6 fruit fly cellular contexts compared by ENCODE assay signal in the genomic region with DNA sequence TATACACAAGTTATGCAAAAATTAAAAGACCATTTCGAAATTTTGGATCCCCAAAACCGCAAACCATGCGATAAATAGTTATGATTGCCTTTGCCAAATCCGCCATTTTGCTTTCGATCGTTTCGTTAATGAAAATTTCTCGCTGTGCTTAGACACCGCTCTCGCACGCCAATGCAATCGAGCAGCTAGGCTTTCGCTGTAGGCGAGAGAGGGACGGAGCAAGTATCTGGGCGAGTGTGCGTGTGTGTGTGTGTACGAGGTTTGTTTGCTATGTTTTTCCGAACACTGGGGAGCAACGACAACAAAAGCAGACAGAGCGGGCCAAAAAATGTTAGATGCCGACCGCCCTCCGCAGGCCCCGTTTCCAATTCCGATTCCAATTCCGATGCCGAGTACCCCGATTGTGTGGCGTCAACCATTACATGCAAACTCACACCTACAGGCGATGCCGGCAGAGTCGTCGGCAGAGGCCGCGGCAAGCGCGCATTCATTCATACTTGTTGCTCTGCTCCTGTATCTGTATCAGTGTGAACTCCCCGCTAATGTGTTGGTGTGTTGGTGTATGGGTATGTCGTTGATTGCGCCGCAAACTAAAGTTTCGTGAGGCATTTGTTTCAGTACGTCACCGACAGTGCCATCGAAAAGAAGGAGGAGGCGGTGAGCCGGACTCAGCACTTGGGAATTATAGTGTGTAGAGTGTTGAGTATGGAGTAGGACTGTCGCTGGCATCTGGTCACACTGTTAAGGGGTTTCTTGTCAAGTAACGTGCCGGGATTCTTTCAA.
A peak's percentile ranks its signal among the peaks of the same experiment; 100 is the strongest.
TF ChIP-seq lines count a peak whose summit lies in the region.

No protein-coding gene starts in this region.

- no peak for TF ChIP-seq CTCF in whole organism, embryonic (GFP tag; optimal IDR thresholded peaks at IDR 0.05; lab: Kevin White, UChicago)

TF ChIP-seq in whole organism, 6 proteins besides CTCF, POLR2A, EP300 and RAD21:
- TF ChIP-seq usp (GFP tag; optimal IDR thresholded peaks at IDR 0.05; lab: Kevin White, UChicago) (no peak), CG8478 (optimal IDR thresholded peaks at IDR 0.05; lab: Kevin White, UChicago) (peak; percentile 49), psq (optimal IDR thresholded peaks at IDR 0.05; lab: Kevin White, UChicago) (no peak), pan (optimal IDR thresholded peaks at IDR 0.05; lab: Kevin White, UChicago) (no peak), EcR (GFP tag; optimal IDR thresholded peaks at IDR 0.05; lab: Kevin White, UChicago) (peak in 1 of 2 experiments; percentile 61), Dll (optimal IDR thresholded peaks at IDR 0.05; lab: Kevin White, UChicago) (peak; percentile 70)

TF ChIP-seq in whole organism, adult, 20 proteins besides CTCF, POLR2A, EP300 and RAD21 (continues in another document):
- TF ChIP-seq tj (GFP tag; optimal IDR thresholded peaks at IDR 0.05; lab: Kevin White, UChicago), result peak; percentile 61
- TF ChIP-seq cic (GFP tag; optimal IDR thresholded peaks at IDR 0.05; lab: Kevin White, UChicago), result peak; percentile 99
- TF ChIP-seq bab1 (GFP tag; optimal IDR thresholded peaks at IDR 0.05; lab: Kevin White, UChicago), result peak; percentile 11
- peak; percentile 89 for TF ChIP-seq CG12768 (GFP tag; optimal IDR thresholded peaks at IDR 0.05; lab: Kevin White, UChicago)
- no peak for TF ChIP-seq kay (GFP tag; lab: Kevin White, UChicago; ENCODE audit: borderline replicate concordance)
- TF ChIP-seq Hr96 (GFP tag; optimal IDR thresholded peaks at IDR 0.05; lab: Kevin White, UChicago), result no peak
- TF ChIP-seq cnc (optimal IDR thresholded peaks at IDR 0.05; lab: Kevin White, UChicago), result no peak
- TF ChIP-seq pad (GFP tag; optimal IDR thresholded peaks at IDR 0.05; lab: Kevin White, UChicago), result peak; percentile 71
- TF ChIP-seq Crg-1 (GFP tag; optimal IDR thresholded peaks at IDR 0.05; lab: Kevin White, UChicago), result peak; percentile 23
- peak; percentile 82 for TF ChIP-seq Mnt (GFP tag; optimal IDR thresholded peaks at IDR 0.05; lab: Kevin White, UChicago)
- TF ChIP-seq CG7101 (tag; optimal IDR thresholded peaks at IDR 0.05; lab: Kevin White, UChicago), result peak; percentile 45
- peak; percentile 52 for TF ChIP-seq CG11617 (GFP tag; optimal IDR thresholded peaks at IDR 0.05; lab: Kevin White, UChicago)
- no peak for TF ChIP-seq CG7045 (GFP tag; optimal IDR thresholded peaks at IDR 0.05; lab: Kevin White, UChicago)
- TF ChIP-seq CG14711 (tag; optimal IDR thresholded peaks at IDR 0.05; lab: Kevin White, UChicago), result peak; percentile 27
- TF ChIP-seq toe (GFP tag; optimal IDR thresholded peaks at IDR 0.05; lab: Kevin White, UChicago), result peak; percentile 49

TF ChIP-seq in whole organism, embryonic, 481 proteins besides CTCF, POLR2A, EP300 and RAD21 (continues in another document):
- peak; percentile 59 for TF ChIP-seq CG3163 (GFP tag; optimal IDR thresholded peaks at IDR 0.05; lab: Kevin White, UChicago)
- peak; percentile 39 for TF ChIP-seq pho (GFP tag; optimal IDR thresholded peaks at IDR 0.05; lab: Kevin White, UChicago)
- no peak for TF ChIP-seq tup (GFP tag; optimal IDR thresholded peaks at IDR 0.05; lab: Kevin White, UChicago)
- peak; percentile 36 for TF ChIP-seq jumu (GFP tag; optimal IDR thresholded peaks at IDR 0.05; lab: Kevin White, UChicago)
- no peak for TF ChIP-seq CG11696 (GFP tag; IDR thresholded peaks at IDR 0.05; lab: Robert Waterston, UW)
- TF ChIP-seq stc (GFP tag; IDR thresholded peaks at IDR 0.05; lab: Robert Waterston, UW), result no peak
- TF ChIP-seq aop (GFP tag; IDR thresholded peaks at IDR 0.05; lab: Robert Waterston, UW), result peak; percentile 68; the same call in 1 of the 2 replicates
- TF ChIP-seq Ada2b (GFP tag; IDR thresholded peaks at IDR 0.05; lab: Robert Waterston, UW), result peak; percentile 40; the same call in 1 of the 2 replicates
- no peak for TF ChIP-seq ems (GFP tag; optimal IDR thresholded peaks at IDR 0.05; lab: Kevin White, UChicago)
- TF ChIP-seq tio (GFP tag; optimal IDR thresholded peaks at IDR 0.05; lab: Kevin White, UChicago), result no peak
- no peak; the same call in 1 of the 2 replicates for TF ChIP-seq bowl (GFP tag; IDR thresholded peaks at IDR 0.05; lab: Robert Waterston, UW)
- peak; percentile 70 for TF ChIP-seq CG5180 (GFP tag; optimal IDR thresholded peaks at IDR 0.05; lab: Kevin White, UChicago)
- no peak for TF ChIP-seq crc (GFP tag; optimal IDR thresholded peaks at IDR 0.05; lab: Kevin White, UChicago)
- TF ChIP-seq CHES-1-like (GFP tag; optimal IDR thresholded peaks at IDR 0.05; lab: Kevin White, UChicago), result peak; percentile 43
- no peak for TF ChIP-seq Taf1 (GFP tag; IDR thresholded peaks at IDR 0.05; lab: Robert Waterston, UW)

TF ChIP-seq in whole organism, prepupa, 60 proteins besides CTCF, POLR2A, EP300 and RAD21 (continues in another document):
- TF ChIP-seq Eip78C (GFP tag; lab: Kevin White, UChicago), result peak; percentile 62
- peak; percentile 75 for TF ChIP-seq vri (GFP tag; optimal IDR thresholded peaks at IDR 0.05; lab: Kevin White, UChicago)
- no peak for TF ChIP-seq CG8632 (GFP tag; optimal IDR thresholded peaks at IDR 0.05; lab: Kevin White, UChicago)
- TF ChIP-seq CG6854 (GFP tag; optimal IDR thresholded peaks at IDR 0.05; lab: Kevin White, UChicago), result peak; percentile 43
- TF ChIP-seq net (GFP tag; optimal IDR thresholded peaks at IDR 0.05; lab: Kevin White, UChicago), result peak; percentile 51
- peak; percentile 31 for TF ChIP-seq lz (GFP tag; optimal IDR thresholded peaks at IDR 0.05; lab: Kevin White, UChicago)
- TF ChIP-seq Met (GFP tag; optimal IDR thresholded peaks at IDR 0.05; lab: Kevin White, UChicago), result peak; percentile 21
- TF ChIP-seq OdsH (GFP tag; optimal IDR thresholded peaks at IDR 0.05; lab: Kevin White, UChicago), result peak; percentile 24
- TF ChIP-seq CG34406 (GFP tag; optimal IDR thresholded peaks at IDR 0.05; lab: Kevin White, UChicago), result no peak
- TF ChIP-seq topi (GFP tag; optimal IDR thresholded peaks at IDR 0.05; lab: Kevin White, UChicago), result peak; percentile 25
- TF ChIP-seq CG8119 (GFP tag; IDR thresholded peaks at IDR 0.05; lab: Robert Waterston, UW), result peak; percentile 75
- peak; percentile 51 to 76 for TF ChIP-seq ss (GFP tag; optimal IDR thresholded peaks at IDR 0.05; lab: Kevin White, UChicago)
- TF ChIP-seq dsx (GFP tag; optimal IDR thresholded peaks at IDR 0.05; lab: Kevin White, UChicago; ENCODE audit: poor library complexity, severe bottlenecking), result peak; percentile 71
- TF ChIP-seq cyc (GFP tag; optimal IDR thresholded peaks at IDR 0.05; lab: Kevin White, UChicago), result peak; percentile 25
- peak; percentile 40 for TF ChIP-seq Hr39 (GFP tag; optimal IDR thresholded peaks at IDR 0.05; lab: Kevin White, UChicago)
- TF ChIP-seq Ets96B (tag; optimal IDR thresholded peaks at IDR 0.05; lab: Kevin White, UChicago), result no peak

TF ChIP-seq in whole organism, pupa, 21 proteins besides CTCF, POLR2A, EP300 and RAD21 (continues in another document):
- TF ChIP-seq Pif1A (GFP tag; optimal IDR thresholded peaks at IDR 0.05; lab: Kevin White, UChicago) (no peak), CG8301 (tag; optimal IDR thresholded peaks at IDR 0.05; lab: Kevin White, UChicago) (peak; percentile 44), rn (GFP tag; IDR thresholded peaks at IDR 0.05; lab: Robert Waterston, UW) (0 out of 2 replicates have a peak, but pooled peaks have one; percentile 26), fd96Ca (GFP tag; IDR thresholded peaks at IDR 0.05; lab: Robert Waterston, UW) (peak; percentile 78), CG14655 (GFP tag; optimal IDR thresholded peaks at IDR 0.05; lab: Kevin White, UChicago) (peak; percentile 49), Ets98B (GFP tag; IDR thresholded peaks at IDR 0.05; lab: Robert Waterston, UW) (peak; percentile 71), CG32121 (GFP tag; IDR thresholded peaks at IDR 0.05; lab: Robert Waterston, UW) (peak; percentile 80), Snoo (tag; optimal IDR thresholded peaks at IDR 0.05; lab: Kevin White, UChicago) (no peak), D1 (tag; optimal IDR thresholded peaks at IDR 0.05; lab: Kevin White, UChicago) (no peak), EcR (GFP tag; optimal IDR thresholded peaks at IDR 0.05; lab: Kevin White, UChicago) (peak; percentile 70), Pif1B (GFP tag; optimal IDR thresholded peaks at IDR 0.05; lab: Kevin White, UChicago) (no peak), CG34367 (tag; optimal IDR thresholded peaks at IDR 0.05; lab: Kevin White, UChicago) (peak; percentile 32), gl (tag; optimal IDR thresholded peaks at IDR 0.05; lab: Kevin White, UChicago) (peak; percentile 17), CG12605 (GFP tag; IDR thresholded peaks at IDR 0.05; lab: Robert Waterston, UW) (0 out of 2 replicates have a peak, but pooled peaks have one; percentile 62), CG8159 (tag; optimal IDR thresholded peaks at IDR 0.05; lab: Kevin White, UChicago) (peak; percentile 15), CG9948 (tag; optimal IDR thresholded peaks at IDR 0.05; lab: Kevin White, UChicago) (no peak), CG17806 (tag; optimal IDR thresholded peaks at IDR 0.05; lab: Kevin White, UChicago) (peak; percentile 27)

TF ChIP-seq in whole organism, wandering third instar larva, 38 proteins besides CTCF, POLR2A, EP300 and RAD21 (continues in another document):
- TF ChIP-seq tai (GFP tag; optimal IDR thresholded peaks at IDR 0.05; lab: Kevin White, UChicago), result no peak
- TF ChIP-seq dsf (GFP tag; optimal IDR thresholded peaks at IDR 0.05; lab: Kevin White, UChicago; ENCODE audit: borderline replicate concordance), result no peak
- peak; percentile 67 for TF ChIP-seq psq (GFP tag; optimal IDR thresholded peaks at IDR 0.05; lab: Kevin White, UChicago)
- TF ChIP-seq Mio (GFP tag; optimal IDR thresholded peaks at IDR 0.05; lab: Kevin White, UChicago), result no peak
- TF ChIP-seq Sp1 (GFP tag; optimal IDR thresholded peaks at IDR 0.05; lab: Kevin White, UChicago), result peak; percentile 31
- TF ChIP-seq sv (GFP tag; optimal IDR thresholded peaks at IDR 0.05; lab: Kevin White, UChicago), result peak; percentile 6
- TF ChIP-seq CrebA (GFP tag; optimal IDR thresholded peaks at IDR 0.05; lab: Kevin White, UChicago; ENCODE audit: borderline replicate concordance), result peak; percentile 81
- peak in 1 of 2 experiments; percentile 40 for TF ChIP-seq dl (GFP tag; optimal IDR thresholded peaks at IDR 0.05; lab: Kevin White, UChicago; ENCODE audit: insufficient read depth in 1 of 2, partially characterized antibody in 2 of 2)
- peak; percentile 57 for TF ChIP-seq fru (GFP tag; optimal IDR thresholded peaks at IDR 0.05; lab: Kevin White, UChicago)
- TF ChIP-seq Rel (GFP tag; optimal IDR thresholded peaks at IDR 0.05; lab: Kevin White, UChicago), result peak; percentile 61
- peak; percentile 94 for TF ChIP-seq Rel (tag; optimal IDR thresholded peaks at IDR 0.05; lab: Kevin White, UChicago)
- TF ChIP-seq CG32264 (GFP tag; optimal IDR thresholded peaks at IDR 0.05; lab: Kevin White, UChicago), result no peak
- TF ChIP-seq woc (GFP tag; optimal IDR thresholded peaks at IDR 0.05; lab: Kevin White, UChicago), result peak; percentile 41
- TF ChIP-seq ey (GFP tag; optimal IDR thresholded peaks at IDR 0.05; lab: Kevin White, UChicago), result no peak
- TF ChIP-seq N (GFP tag; optimal IDR thresholded peaks at IDR 0.05; lab: Kevin White, UChicago), result peak; percentile 85
- TF ChIP-seq rgr (GFP tag; optimal IDR thresholded peaks at IDR 0.05; lab: Kevin White, UChicago), result peak; percentile 31
- TF ChIP-seq OdsH (GFP tag; optimal IDR thresholded peaks at IDR 0.05; lab: Kevin White, UChicago), result peak; percentile 43
- peak; percentile 62 for TF ChIP-seq brk (GFP tag; optimal IDR thresholded peaks at IDR 0.05; lab: Kevin White, UChicago)
